Fruit fly (Drosophila melanogaster) whole organism, prepupa: ENCODE data around the gene Cpr64Ab.

Experiments
- Blimp-1 ChIP-seq: fragments of 200-800 bp; sonication (Bioruptor generic); optimal IDR thresholded peaks from 3 replicates; lab custom pipeline; 2017; ENCODE audit warnings: missing biosample characterization, missing genetic modification characterization, mild to moderate bottlenecking, moderate library complexity, missing genetic modification reagents
- CG10669 ChIP-seq: fragments of 200-800 bp; sonication (Bioruptor generic); optimal IDR thresholded peaks from 3 replicates; lab custom pipeline; 2018; ENCODE audit warnings: missing biosample characterization, mild to moderate bottlenecking, missing genetic modification characterization, moderate library complexity
- CG11762 ChIP-seq: fragments of 200-800 bp; sonication (Bioruptor generic); optimal IDR thresholded peaks from 3 replicates; lab custom pipeline; 2016; ENCODE audit warnings: missing biosample characterization, missing genetic modification characterization; ENCODE audit not compliant: insufficient read depth
- CG15336 ChIP-seq: fragments of 200-800 bp; sonication (Bioruptor generic); IDR thresholded peaks from 2 replicates; pipeline ENCODE4 v1.3.6; 2022; ENCODE audit warnings: missing biosample characterization, missing genetic modification characterization
- CG1621 ChIP-seq: fragments of 200-800 bp; sonication (Bioruptor generic); optimal IDR thresholded peaks from 3 replicates; lab custom pipeline; 2018; ENCODE audit warnings: missing biosample characterization, mild to moderate bottlenecking, missing genetic modification characterization
- CG16779 ChIP-seq: fragments of 200-800 bp; sonication (Bioruptor generic); optimal IDR thresholded peaks from 3 replicates; lab custom pipeline; 2017; ENCODE audit warnings: missing biosample characterization, mild to moderate bottlenecking, missing genetic modification characterization
- CG31627 ChIP-seq: fragments of 200-800 bp; sonication (Bioruptor generic); optimal IDR thresholded peaks from 3 replicates; lab custom pipeline; 2016; ENCODE audit warnings: missing biosample characterization, missing genetic modification characterization
- CG32006 ChIP-seq: fragments of 200-800 bp; sonication (Bioruptor generic); optimal IDR thresholded peaks from 3 replicates; lab custom pipeline; 2017; ENCODE audit warnings: missing biosample characterization, mild to moderate bottlenecking, missing genetic modification characterization
- CG34406 ChIP-seq: fragments of 200-800 bp; sonication (Bioruptor generic); optimal IDR thresholded peaks from 3 replicates; lab custom pipeline; 2016; ENCODE audit warnings: missing biosample characterization, missing genetic modification characterization
- CG3919 ChIP-seq: fragments of 200-800 bp; sonication (Bioruptor generic); optimal IDR thresholded peaks from 3 replicates; lab custom pipeline; 2016; ENCODE audit warnings: missing biosample characterization, missing genetic modification characterization
- CG4318 ChIP-seq: fragments of 200-800 bp; sonication (Bioruptor generic); optimal IDR thresholded peaks from 3 replicates; lab custom pipeline; 2017; ENCODE audit warnings: missing biosample characterization, mild to moderate bottlenecking, missing genetic modification characterization
- CG6163 ChIP-seq: fragments of 200-800 bp; sonication (Bioruptor generic); IDR thresholded peaks from 3 replicates; pipeline ENCODE4 v1.3.6; 2022; ENCODE audit warnings: missing biosample characterization, missing genetic modification characterization
- CG6276 ChIP-seq: fragments of 200-800 bp; sonication (Bioruptor generic); optimal IDR thresholded peaks from 2 replicates; lab custom pipeline; 2017; ENCODE audit warnings: missing biosample characterization, mild to moderate bottlenecking, missing genetic modification characterization
- CG6808 ChIP-seq: fragments of 200-800 bp; sonication (Bioruptor generic); optimal IDR thresholded peaks from 3 replicates; lab custom pipeline; 2017; ENCODE audit warnings: missing biosample characterization, missing genetic modification characterization, mild to moderate bottlenecking, moderate library complexity, missing genetic modification reagents
- CG6854 ChIP-seq: fragments of 200-800 bp; sonication (Bioruptor generic); optimal IDR thresholded peaks from 2 replicates; lab custom pipeline; 2017; ENCODE audit warnings: missing biosample characterization, mild to moderate bottlenecking, missing genetic modification characterization
- CG7368 ChIP-seq: fragments of 200-800 bp; sonication (Bioruptor generic); optimal IDR thresholded peaks from 3 replicates; lab custom pipeline; 2016; ENCODE audit warnings: missing biosample characterization, missing genetic modification characterization
- CG8119 ChIP-seq: fragments of 200-800 bp; sonication (Bioruptor generic); IDR thresholded peaks from 3 replicates; pipeline ENCODE4 v1.3.6; 2022; ENCODE audit warnings: missing biosample characterization, missing genetic modification characterization
- CG8319 ChIP-seq: fragments of 200-800 bp; sonication (Bioruptor generic); optimal IDR thresholded peaks from 3 replicates; lab custom pipeline; 2016; ENCODE audit warnings: missing biosample characterization, missing genetic modification characterization
- CG8632 ChIP-seq: fragments of 200-800 bp; sonication (Bioruptor generic); optimal IDR thresholded peaks from 3 replicates; lab custom pipeline; 2016; ENCODE audit warnings: missing biosample characterization, missing genetic modification characterization
- CG9139 ChIP-seq: fragments of 200-800 bp; sonication (Bioruptor generic); optimal IDR thresholded peaks from 3 replicates; lab custom pipeline; 2017; ENCODE audit warnings: missing biosample characterization, mild to moderate bottlenecking, missing genetic modification characterization
- Eip75B ChIP-seq: fragments of 200-800 bp; sonication (Bioruptor generic); optimal IDR thresholded peaks from 3 replicates; lab custom pipeline; 2016; ENCODE audit warnings: missing biosample characterization, missing genetic modification characterization
- Eip78C ChIP-seq: fragments of 200-800 bp; sonication (Bioruptor generic); peaks from one replicate; lab custom pipeline; 2016; ENCODE audit warnings: missing biosample characterization, missing genetic modification characterization
- Eip93F ChIP-seq: fragments of 200-800 bp; sonication (Bioruptor generic); optimal IDR thresholded peaks from 2 replicates; lab custom pipeline; 2016; ENCODE audit warnings: missing biosample characterization, mild to moderate bottlenecking, missing genetic modification characterization
- Ets96B ChIP-seq: fragments of 200-800 bp; optimal IDR thresholded peaks from 2 replicates; lab custom pipeline; 2019; ENCODE audit warnings: missing biosample characterization, mild to moderate bottlenecking, missing genetic modification characterization, moderate library complexity
- Gug ChIP-seq: fragments of 200-800 bp; sonication (Bioruptor generic); IDR thresholded peaks from 2 replicates; pipeline ENCODE4 v1.3.6; 2022; ENCODE audit warnings: missing biosample characterization, missing genetic modification characterization
- Hr38 ChIP-seq: sonication (Bioruptor generic); optimal IDR thresholded peaks from 2 replicates; lab custom pipeline; 2016; ENCODE audit warnings: missing biosample characterization, missing genetic modification characterization
- Hr39 ChIP-seq: fragments of 200-800 bp; sonication (Bioruptor generic); optimal IDR thresholded peaks from 2 replicates; lab custom pipeline; 2016; ENCODE audit warnings: missing biosample characterization, missing genetic modification characterization
- Hr4 ChIP-seq: fragments of 200-800 bp; sonication (Bioruptor generic); optimal IDR thresholded peaks from 3 replicates; lab custom pipeline; 2016; ENCODE audit warnings: missing biosample characterization, missing genetic modification characterization
- Lpt ChIP-seq: fragments of 200-800 bp; sonication (Bioruptor generic); optimal IDR thresholded peaks from 3 replicates; lab custom pipeline; 2016; ENCODE audit warnings: missing biosample characterization, missing genetic modification characterization
- Met ChIP-seq: fragments of 200-800 bp; sonication (Bioruptor generic); optimal IDR thresholded peaks from 3 replicates; lab custom pipeline; 2016; ENCODE audit warnings: missing biosample characterization, missing genetic modification characterization
- OdsH ChIP-seq: fragments of 200-800 bp; sonication (Bioruptor generic); optimal IDR thresholded peaks from 3 replicates; lab custom pipeline; 2016; ENCODE audit warnings: missing biosample characterization, missing genetic modification characterization
- Smox ChIP-seq: fragments of 200-800 bp; sonication (Bioruptor generic); optimal IDR thresholded peaks from 3 replicates; lab custom pipeline; 2016; ENCODE audit warnings: missing biosample characterization, missing genetic modification characterization
- Sox102F ChIP-seq: fragments of 200-800 bp; sonication (Bioruptor generic); optimal IDR thresholded peaks from 2 replicates; lab custom pipeline; 2016; ENCODE audit warnings: missing biosample characterization, mild to moderate bottlenecking, missing genetic modification characterization
- Sox14 ChIP-seq: fragments of 200-800 bp; sonication (Bioruptor generic); optimal IDR thresholded peaks from 3 replicates; lab custom pipeline; 2016; ENCODE audit warnings: missing biosample characterization, missing genetic modification characterization
- cyc ChIP-seq: fragments of 200-800 bp; sonication (Bioruptor generic); optimal IDR thresholded peaks from 3 replicates; lab custom pipeline; 2016; ENCODE audit warnings: missing biosample characterization, missing genetic modification characterization
- dsx ChIP-seq: fragments of 200-800 bp; optimal IDR thresholded peaks from 3 replicates; lab custom pipeline; 2019; ENCODE audit warnings: missing biosample characterization, mild to moderate bottlenecking, missing genetic modification characterization, moderate library complexity; ENCODE audit not compliant: poor library complexity, severe bottlenecking
- esn ChIP-seq: fragments of 200-800 bp; sonication (Bioruptor generic); optimal IDR thresholded peaks from 2 replicates; lab custom pipeline; 2016; ENCODE audit warnings: missing biosample characterization, mild to moderate bottlenecking, missing genetic modification characterization, moderate library complexity
- fd59A ChIP-seq: fragments of 200-800 bp; sonication (Bioruptor generic); optimal IDR thresholded peaks from 2 replicates; lab custom pipeline; 2017; ENCODE audit warnings: missing biosample characterization, mild to moderate bottlenecking, missing genetic modification characterization, missing genetic modification reagents
- fd85E ChIP-seq: fragments of 200-800 bp; sonication (Bioruptor generic); optimal IDR thresholded peaks from 3 replicates; lab custom pipeline; 2016; ENCODE audit warnings: missing biosample characterization, missing genetic modification characterization
- fkh ChIP-seq: fragments of 200-800 bp; sonication (Bioruptor generic); optimal IDR thresholded peaks from 3 replicates; lab custom pipeline; 2017; ENCODE audit warnings: missing biosample characterization, mild to moderate bottlenecking, missing genetic modification characterization, moderate library complexity
- lz ChIP-seq: fragments of 200-800 bp; sonication (Bioruptor generic); optimal IDR thresholded peaks from 3 replicates; lab custom pipeline; 2016; ENCODE audit warnings: missing biosample characterization, missing genetic modification characterization
- pdm3 ChIP-seq: fragments of 200-800 bp; sonication (Bioruptor generic); optimal IDR thresholded peaks from 3 replicates; lab custom pipeline; 2016; ENCODE audit warnings: missing biosample characterization, missing genetic modification characterization
- salr ChIP-seq, 2 experiments: fragments of 200-800 bp; sonication (Bioruptor generic); optimal IDR thresholded peaks; 3 replicates each; lab custom pipeline; 2016 to 2018; ENCODE audit warnings: missing biosample characterization in 2 of 2, missing genetic modification characterization in 2 of 2, mild to moderate bottlenecking in 1 of 2
- spab ChIP-seq: fragments of 200-800 bp; sonication (Bioruptor generic); optimal IDR thresholded peaks from 2 replicates; lab custom pipeline; 2017; ENCODE audit warnings: missing biosample characterization, mild to moderate bottlenecking, missing genetic modification characterization, missing genetic modification reagents
- ss ChIP-seq, 2 experiments: fragments of 200-800 bp; sonication (Bioruptor generic); optimal IDR thresholded peaks; 2 replicates in 1 of 2; 3 replicates in 1 of 2; lab custom pipeline; 2017 to 2018; ENCODE audit warnings: mild to moderate bottlenecking in 2 of 2, missing biosample characterization in 2 of 2, missing genetic modification characterization in 2 of 2, moderate library complexity in 1 of 2
- svp ChIP-seq: fragments of 200-800 bp; sonication (Bioruptor generic); peaks from one replicate; lab custom pipeline; 2016; ENCODE audit warnings: missing biosample characterization, missing genetic modification characterization
- topi ChIP-seq: fragments of 200-800 bp; sonication (Bioruptor generic); optimal IDR thresholded peaks from 3 replicates; lab custom pipeline; 2016; ENCODE audit warnings: missing biosample characterization, missing genetic modification characterization
- vri ChIP-seq: fragments of 200-800 bp; sonication (Bioruptor generic); optimal IDR thresholded peaks from 3 replicates; lab custom pipeline; 2016; ENCODE audit warnings: missing biosample characterization, mild to moderate bottlenecking, missing genetic modification characterization

The Cpr64Ab gene

DNA sequence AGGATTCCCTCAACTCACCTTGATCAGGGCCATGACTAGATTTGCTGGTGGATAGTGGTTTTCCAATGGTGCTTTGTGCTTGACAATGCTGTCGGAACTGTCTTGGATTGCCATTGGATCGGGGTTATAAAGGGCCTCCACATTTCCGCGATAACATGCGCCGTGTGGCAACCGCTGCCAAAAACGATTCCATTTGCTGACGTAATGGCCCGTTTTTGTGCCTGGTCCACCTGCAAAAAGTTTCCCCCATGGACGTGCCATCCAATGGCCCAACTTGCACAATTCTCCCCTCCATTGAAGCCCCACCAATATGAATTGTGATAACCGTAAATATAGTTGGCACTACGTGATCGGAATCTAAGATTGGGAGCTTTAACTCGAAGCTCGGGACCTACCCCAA lies at the start of gene Cpr64Ab:
Gene Cpr64Ab (minus strand): TSS at position 101 of the 400 bp plus-strand sequence.
- TF ChIP-seq CG3919 (no peak), salr (GFP tag; optimal IDR thresholded peaks at IDR 0.05; lab: Kevin White, UChicago) (no peak), dsx (GFP tag; lab: Kevin White, UChicago) (no peak), CG6163 (no peak), Eip75B (GFP tag; lab: Kevin White, UChicago) (no peak), CG8632 (GFP tag; lab: Kevin White, UChicago) (no peak), esn (GFP tag; lab: Kevin White, UChicago) (no peak), Eip93F (GFP tag; lab: Kevin White, UChicago) (no peak), fd85E (no peak), Smox (no peak), CG15336 (GFP tag; lab: Robert Waterston, UW) (no peak), CG10669 (GFP tag; lab: Kevin White, UChicago) (no peak), CG34406 (GFP tag; lab: Kevin White, UChicago) (no peak)

- TF ChIP-seq CG6276 (GFP tag; lab: Kevin White, UChicago): no peak
- peak; percentile 82 for TF ChIP-seq topi (GFP tag; lab: Kevin White, UChicago)
- peak; percentile 1 for TF ChIP-seq CG6854 (GFP tag; lab: Kevin White, UChicago)
- peak; percentile 26 for TF ChIP-seq CG7368 (GFP tag; lab: Kevin White, UChicago)
- peak; percentile 89 for TF ChIP-seq Hr39 (GFP tag; lab: Kevin White, UChicago)
- peak; percentile 99 for TF ChIP-seq svp (GFP tag; lab: Kevin White, UChicago)
- TF ChIP-seq CG11762 (GFP tag; lab: Kevin White, UChicago): peak; percentile 55
- peak; percentile 24 for TF ChIP-seq Hr38 (GFP tag; lab: Kevin White, UChicago)
- TF ChIP-seq Eip93F (GFP tag; lab: Kevin White, UChicago): peak; percentile 7
- peak; percentile 51 for TF ChIP-seq CG1621 (tag; lab: Kevin White, UChicago)
- TF ChIP-seq cyc: peak; percentile 86
- TF ChIP-seq CG6808: peak; percentile 66
- peak; percentile 89 for TF ChIP-seq CG31627 (GFP tag; lab: Kevin White, UChicago)
- TF ChIP-seq fd85E: no peak
- TF ChIP-seq fkh (GFP tag; lab: Kevin White, UChicago): peak; percentile 69
- no peak for TF ChIP-seq Sox102F (GFP tag; lab: Kevin White, UChicago)
- peak; percentile 86 for TF ChIP-seq dsx (GFP tag; lab: Kevin White, UChicago)
- TF ChIP-seq Hr4 (GFP tag; lab: Kevin White, UChicago): peak; percentile 84
- TF ChIP-seq CG8319 (GFP tag; lab: Kevin White, UChicago): peak; percentile 67
- TF ChIP-seq ss (GFP tag; optimal IDR thresholded peaks at IDR 0.05; lab: Kevin White, UChicago): peak; percentile 49 to 75
- TF ChIP-seq salr (GFP tag; optimal IDR thresholded peaks at IDR 0.05; lab: Kevin White, UChicago): peak; percentile 41 to 47
- TF ChIP-seq vri (GFP tag; lab: Kevin White, UChicago): no peak
- peak; percentile 79 for TF ChIP-seq Ets96B
- TF ChIP-seq Met (GFP tag; lab: Kevin White, UChicago): peak; percentile 83
- TF ChIP-seq spab (GFP tag; lab: Kevin White, UChicago): no peak
- TF ChIP-seq OdsH (GFP tag; lab: Kevin White, UChicago): peak; percentile 83
- peak; percentile 65 for TF ChIP-seq Lpt (GFP tag; lab: Kevin White, UChicago)
- TF ChIP-seq CG4318 (GFP tag; lab: Kevin White, UChicago): no peak
- no peak for TF ChIP-seq CG9139
- TF ChIP-seq Eip78C (GFP tag; lab: Kevin White, UChicago): peak; percentile 93
- TF ChIP-seq pdm3: peak; percentile 83
- no peak for TF ChIP-seq Smox
- peak; percentile 86 for TF ChIP-seq Sox14 (GFP tag; lab: Kevin White, UChicago)
- peak; percentile 33; the same call in 1 of the 3 replicates for TF ChIP-seq CG8119
- TF ChIP-seq lz: peak; percentile 85
- peak; percentile 32 for TF ChIP-seq Blimp-1
- TF ChIP-seq fd59A (GFP tag; lab: Kevin White, UChicago): peak; percentile 57
- TF ChIP-seq CG10669 (GFP tag; lab: Kevin White, UChicago): peak; percentile 66
- peak; percentile 58; the same call in 1 of the 2 replicates for TF ChIP-seq Gug (GFP tag; lab: Robert Waterston, UW)
- no peak for TF ChIP-seq CG16779
- peak; percentile 75 for TF ChIP-seq CG32006 (GFP tag; lab: Kevin White, UChicago)
- TF ChIP-seq CG34406 (GFP tag; lab: Kevin White, UChicago): peak; percentile 76
- TF ChIP-seq Eip75B (GFP tag; lab: Kevin White, UChicago): peak; percentile 86
Observed at dm6 chr3L:4259102-4259558, 47.8 kb upstream of the Cpr64Ab start, which contains the start of the genes CG15011 and CG1309. Gene CG15011 (minus strand): TSS chr3L:4259152. Gene CG1309 (plus strand): TSS chr3L:4259430.
